Worm (Caenorhabditis elegans) whole organism, midembryonic: Measurements from ENCODE around the gene clc-21.
"Not testable (repeated sequence)": the region's sequence is repeated elsewhere in the genome, so short reads cannot be mapped to it uniquely, and the experiment has no call there.

Source experiments
- med-1 ChIP-seq: sonication (generic microtip); optimal IDR thresholded peaks from 2 replicates; lab custom pipeline; 2017; ENCODE audit warnings: missing genetic modification characterization, mild to moderate bottlenecking, missing compliant biosample characterization, antibody characterized with exemption, missing genetic modification reagents; ENCODE audit not compliant: insufficient read depth
- tab-1 ChIP-seq: fragments of 200-800 bp; sonication (Bioruptor generic); IDR thresholded peaks from 2 replicates; pipeline ENCODE4 v1.3.6; 2022; ENCODE audit warnings: missing genetic modification characterization, missing compliant biosample characterization

DNA sequence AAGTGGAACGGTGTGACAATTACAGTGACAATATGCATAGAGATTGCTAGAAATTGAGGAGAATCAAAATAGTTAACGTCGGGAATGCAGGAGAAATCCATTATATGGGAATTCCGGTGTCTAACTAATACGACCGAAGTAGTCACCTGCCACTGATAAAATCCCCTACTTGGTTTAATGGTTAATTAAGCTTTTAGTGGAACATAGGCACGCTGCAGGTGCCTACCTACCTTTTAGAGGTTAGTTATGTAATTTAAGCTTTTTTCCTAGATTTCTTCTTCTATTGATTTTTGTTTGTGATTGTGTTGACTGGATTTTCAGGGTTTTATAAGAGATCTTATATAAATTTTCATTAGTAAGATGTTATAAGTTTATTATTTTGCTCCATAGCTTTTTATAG is 39.3 kb downstream of the clc-21 start, which contains the start of gene srh-203:
- not testable (repeated sequence) for TF ChIP-seq med-1 (GFP tag; lab: Kevin White, UChicago); tab-1 (GFP tag; lab: Robert Waterston, UW)
